Fruit fly (Drosophila melanogaster) whole organism, larva: ENCODE measurements around the gene Or85e.

Experiments
- noc ChIP-seq: fragments of 200-800 bp; sonication (Bioruptor generic); optimal IDR thresholded peaks from 3 replicates; lab custom pipeline; 2019; ENCODE audit warnings: missing biosample characterization, mild to moderate bottlenecking, missing genetic modification characterization, moderate library complexity

Gene Or85e

dm6 chr3R:8660661-8661060, 25.0 kb upstream of the Or85e start, which contains the start of gene bel:
Gene bel (minus strand): TSS chr3R:8660761.
- TF ChIP-seq noc (tag; lab: Kevin White, UChicago), result no peak

DNA sequence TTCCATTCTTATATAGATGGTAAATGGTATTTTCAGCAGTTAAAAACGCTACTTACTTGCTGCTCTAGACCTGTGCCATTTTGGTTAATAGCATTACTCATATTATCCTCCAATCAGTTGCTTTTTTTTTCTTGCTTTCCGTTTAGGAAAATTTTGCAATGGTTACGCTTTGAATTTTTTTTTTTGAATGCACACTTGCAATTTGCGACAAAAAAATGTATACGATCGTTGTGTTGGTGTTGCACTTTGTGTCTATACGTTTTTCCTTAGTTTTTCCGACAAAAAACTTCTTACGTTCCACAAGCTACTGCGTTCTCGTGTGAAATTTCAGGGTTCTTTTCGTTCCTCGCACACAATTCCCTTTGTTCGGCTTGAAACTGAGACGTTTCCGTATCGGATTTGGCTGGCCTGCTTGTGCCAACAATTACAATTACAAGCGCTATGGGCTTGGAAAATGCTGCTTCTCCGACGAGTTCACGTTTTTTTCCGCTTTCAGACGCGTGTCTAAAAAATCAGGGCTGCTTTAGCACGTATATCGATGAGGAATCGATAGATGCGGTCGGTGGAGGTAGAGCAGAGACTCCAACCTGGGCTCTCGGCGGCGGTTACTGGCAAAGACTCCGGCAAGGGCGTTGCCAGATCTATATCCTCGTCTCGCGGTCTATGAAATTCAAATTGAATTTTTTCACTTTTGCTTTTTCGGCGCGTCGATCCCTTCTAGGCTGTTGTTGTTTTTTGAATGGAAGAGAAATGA, 24.4 kb upstream of the Or85e start:
- TF ChIP-seq noc (tag; lab: Kevin White, UChicago), result peak; percentile 7

DNA sequence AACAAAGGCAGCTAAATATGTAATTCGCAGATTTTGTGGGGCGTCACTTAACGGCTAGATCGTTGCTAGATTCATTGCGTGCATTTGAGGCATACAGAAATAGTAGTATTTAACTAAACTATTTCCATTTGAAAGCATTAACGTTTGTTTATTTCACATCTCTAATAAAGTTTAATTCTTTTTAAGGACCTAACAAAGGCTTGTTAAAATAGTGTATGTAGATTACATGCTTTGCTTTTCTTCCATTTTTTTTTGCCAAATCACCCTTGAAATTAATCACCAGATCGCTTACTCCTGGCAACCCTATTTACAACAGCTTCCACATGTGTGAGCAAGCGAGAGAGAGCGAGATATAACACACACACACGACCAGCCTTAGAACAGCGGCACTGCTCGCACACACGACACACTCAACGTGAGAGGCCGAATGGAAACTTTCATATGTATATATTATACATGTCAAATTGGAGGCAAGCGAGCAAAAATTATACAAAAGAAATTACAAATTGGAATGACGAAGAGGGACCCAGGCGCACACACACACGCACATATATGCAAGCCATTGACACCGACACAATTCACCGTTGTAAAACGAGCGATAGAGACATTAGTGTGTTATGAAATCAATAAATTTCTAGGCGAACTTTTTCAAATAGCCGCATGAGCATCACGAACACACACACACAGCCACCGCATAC, 23.7 kb upstream of the Or85e start:
- peak; percentile 62 for TF ChIP-seq noc (tag; lab: Kevin White, UChicago)

- no peak for TF ChIP-seq noc (tag; lab: Kevin White, UChicago)
Measured at dm6 chr3R:8658688-8659087, 23.0 kb upstream of the Or85e start.

- TF ChIP-seq noc (tag; lab: Kevin White, UChicago), result no peak
Measured at dm6 chr3R:8654666-8655065, 19.0 kb upstream of the Or85e start, which contains the start of gene CG42489. Gene CG42489 (minus strand): TSS chr3R:8654766.

DNA sequence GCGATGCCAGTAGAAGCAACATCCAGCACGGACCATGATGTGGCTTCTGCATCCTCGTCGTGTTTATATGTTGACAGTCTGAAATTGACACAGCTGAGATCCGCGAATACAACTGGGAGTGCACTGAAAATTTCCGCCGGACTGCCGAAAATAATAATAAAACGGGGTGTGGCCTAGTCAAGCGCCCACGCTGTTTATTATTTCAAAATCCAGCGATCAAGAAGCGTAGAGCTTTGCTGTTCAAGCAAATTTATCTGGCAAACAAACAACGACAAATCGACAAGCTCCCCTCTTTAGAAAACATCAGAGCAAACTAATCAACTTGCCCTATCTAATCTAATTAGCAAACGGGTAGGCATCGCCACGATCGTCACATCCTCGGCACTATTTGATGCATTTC, 18.4 kb upstream of the Or85e start:
- TF ChIP-seq noc (tag; lab: Kevin White, UChicago), result no peak

- peak; percentile 77 for TF ChIP-seq noc (tag; lab: Kevin White, UChicago)
Measured at dm6 chr3R:8652731-8653130, 17.1 kb upstream of the Or85e start, which contains the start of the genes Sys1 and Dhod. Gene Sys1 (plus strand): TSS chr3R:8652821. Gene Dhod (minus strand): TSS chr3R:8652916.

dm6 chr3R:8650741-8651140, 15.1 kb upstream of the Or85e start, which contains the start of the genes Mkk4 and SLIRP2:
Gene Mkk4 (minus strand): TSS chr3R:8650796.
Gene SLIRP2 (plus strand): TSS chr3R:8651084.
- TF ChIP-seq noc (tag; lab: Kevin White, UChicago), result peak; percentile 98

- no peak for TF ChIP-seq noc (tag; lab: Kevin White, UChicago)
Measured at dm6 chr3R:8645580-8646220, 10.0 kb upstream of the Or85e start, which contains the start of gene Cyp313b1. Gene Cyp313b1 (minus strand): TSS chr3R:8645650.

dm6 chr3R:8642376-8642966, 6.8 kb upstream of the Or85e start:
- TF ChIP-seq noc (tag; lab: Kevin White, UChicago), result peak; percentile 29

DNA sequence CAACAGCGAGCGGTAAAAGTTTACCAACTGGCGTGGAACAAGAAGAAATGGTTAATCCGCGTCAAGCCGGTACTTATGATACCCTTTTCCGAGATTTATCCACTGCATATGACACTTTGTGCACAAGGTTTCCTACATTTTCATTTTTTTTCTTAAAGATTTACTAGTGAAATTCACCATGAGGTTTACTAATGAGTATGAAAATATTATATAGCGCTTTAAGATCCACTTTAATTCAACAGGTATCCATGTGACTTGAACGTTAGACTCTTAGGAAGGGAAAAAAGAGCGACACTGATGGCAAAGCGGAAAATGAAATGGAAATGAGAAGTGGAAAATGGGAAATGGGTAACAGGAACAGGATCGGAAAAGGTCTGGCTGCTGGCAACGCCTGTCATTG, 3.0 kb upstream of the Or85e start:
- TF ChIP-seq noc (tag; lab: Kevin White, UChicago), result no peak

DNA sequence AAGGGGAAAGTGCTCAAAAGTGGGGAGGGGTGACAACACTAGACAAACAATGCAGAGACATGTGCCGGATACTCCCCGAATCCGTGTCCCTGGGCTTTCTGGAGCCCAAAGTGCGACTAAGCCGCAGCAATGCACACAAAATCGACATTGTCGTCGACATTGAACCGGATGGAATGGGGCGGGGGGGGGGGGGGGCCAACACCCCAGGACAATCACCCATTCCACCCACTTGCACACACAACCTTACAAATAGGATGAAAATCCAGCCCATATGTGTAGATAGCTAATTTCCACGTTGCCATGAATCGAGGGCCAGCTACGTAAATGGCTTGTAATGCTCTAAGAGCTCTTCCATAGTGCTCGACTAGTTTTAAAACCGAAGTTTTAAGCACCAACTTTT, 14.9 kb downstream of the Or85e start:
- TF ChIP-seq noc (tag; lab: Kevin White, UChicago), result no peak

DNA sequence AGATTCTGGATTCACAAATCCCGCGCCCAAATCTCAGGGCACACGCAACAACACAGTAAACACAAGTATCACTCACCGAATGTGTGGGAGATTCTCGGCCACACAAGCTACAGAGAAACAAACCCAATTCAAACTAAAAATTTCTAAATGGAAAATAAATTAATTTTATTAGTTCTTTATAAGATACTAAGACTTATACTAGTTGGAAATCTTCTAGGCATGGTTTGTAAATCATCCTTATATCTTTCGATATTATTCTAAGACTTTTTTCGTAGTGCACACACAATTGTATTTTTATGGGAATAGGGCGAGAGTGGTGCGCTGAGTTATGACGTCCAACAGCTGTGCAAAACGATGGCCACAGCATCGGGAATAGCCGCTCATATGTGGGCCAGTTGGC, 16.6 kb downstream of the Or85e start:
- TF ChIP-seq noc (tag; lab: Kevin White, UChicago), result no peak

DNA sequence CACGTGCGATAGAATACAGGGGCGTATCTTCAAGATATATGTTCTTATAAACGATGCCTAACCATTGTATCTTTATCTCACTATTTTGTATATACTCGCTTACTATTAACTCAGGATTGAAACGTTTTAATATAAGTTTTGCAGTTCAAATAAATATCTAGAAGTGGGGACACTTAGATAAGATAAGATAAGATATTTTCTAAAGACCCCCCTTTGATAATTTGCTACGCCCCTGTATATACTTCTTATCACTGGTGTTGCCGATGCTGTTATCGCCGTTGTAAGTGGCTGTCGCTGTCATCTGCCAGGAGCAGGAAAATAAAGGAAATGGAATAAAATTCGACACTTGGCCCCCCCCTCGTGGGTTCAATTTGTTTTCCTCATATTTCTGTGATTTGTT, 19.5 kb downstream of the Or85e start:
- TF ChIP-seq noc (tag; lab: Kevin White, UChicago), result no peak

dm6 chr3R:8596161-8596560, 39.5 kb downstream of the Or85e start:
- TF ChIP-seq noc (tag; lab: Kevin White, UChicago), result no peak

- no peak for TF ChIP-seq noc (tag; lab: Kevin White, UChicago)
Measured at dm6 chr3R:8587859-8588258, 47.8 kb downstream of the Or85e start.
